Worm (Caenorhabditis elegans): ENCODE data around the gene nspa-10.

- TF ChIP-seq lin-39 (tag; optimal IDR thresholded peaks at IDR 0.05), result no peak
- TF ChIP-seq nhr-11 (tag; optimal IDR thresholded peaks at IDR 0.05), result no peak
- TF ChIP-seq R02D3.7 (tag; optimal IDR thresholded peaks at IDR 0.05), result no peak
- no peak for TF ChIP-seq pha-4 (GFP tag; IDR thresholded peaks at IDR 0.05)
- no peak for TF ChIP-seq pha-4 (tag; optimal IDR thresholded peaks at IDR 0.05)
- TF ChIP-seq nhr-10 (tag; optimal IDR thresholded peaks at IDR 0.05), result no peak
- no peak for TF ChIP-seq unc-39 (tag; optimal IDR thresholded peaks at IDR 0.05)
- TF ChIP-seq nhr-237 (tag; optimal IDR thresholded peaks at IDR 0.05), result no peak
- no peak for TF ChIP-seq hif-1 (tag; optimal IDR thresholded peaks at IDR 0.05)
- TF ChIP-seq fkh-10 (GFP tag; optimal IDR thresholded peaks at IDR 0.05), result no peak
- no peak for TF ChIP-seq unc-62 (GFP tag; optimal IDR thresholded peaks at IDR 0.05 in 1 of 2)
- no peak for TF ChIP-seq unc-62 (tag; optimal IDR thresholded peaks at IDR 0.05)
- TF ChIP-seq dpl-1 (GFP tag; optimal IDR thresholded peaks at IDR 0.05), result no peak
- no peak for TF ChIP-seq daf-16 (GFP tag; optimal IDR thresholded peaks at IDR 0.05)
- no peak for TF ChIP-seq daf-16 (tag; optimal IDR thresholded peaks at IDR 0.05)
These were observed 38.2 kb upstream of the nspa-10 start for ce11 chrV:14788462-14788861.

Measured in whole organism, L4 larva.